Fruit fly (Drosophila melanogaster): ENCODE data around the gene CG6293.

The CG6293 gene

DNA sequence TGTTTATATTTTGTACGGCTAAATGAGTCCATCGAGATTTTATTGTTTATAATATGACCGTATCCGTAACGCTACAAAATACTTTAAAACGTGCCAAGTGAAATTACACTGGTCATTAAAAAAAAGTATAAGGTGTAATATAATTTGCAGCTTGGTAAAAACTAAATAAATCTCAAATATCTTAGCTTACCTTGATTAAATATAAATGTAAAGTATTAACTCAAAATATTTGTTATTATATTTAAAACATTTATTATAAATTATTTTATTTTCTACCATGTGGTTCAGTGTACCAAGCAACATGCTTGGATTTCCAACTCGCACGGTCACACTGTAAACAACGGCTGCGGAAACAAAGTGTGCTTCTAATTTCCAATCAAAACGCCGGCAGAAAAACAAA is 49.6 kb downstream of the CG6293 start, which contains the start of the genes Sirt6 and pont (continued):
- TF ChIP-seq ttk (GFP tag; IDR thresholded peaks at IDR 0.05) (no peak), Oli (tag; optimal IDR thresholded peaks at IDR 0.05) (peak; percentile 96), CG34224 (GFP tag; IDR thresholded peaks at IDR 0.05; ENCODE audit: partially characterized antibody) (no peak), fu2 (GFP tag; optimal IDR thresholded peaks at IDR 0.05) (no peak), CG7987 (GFP tag; optimal IDR thresholded peaks at IDR 0.05) (peak; percentile 63), pzg (GFP tag; optimal IDR thresholded peaks at IDR 0.05) (peak; percentile 38), CG1603 (tag; optimal IDR thresholded peaks at IDR 0.05) (peak; percentile 41), tap (tag; optimal IDR thresholded peaks at IDR 0.05) (peak; percentile 95), pum (GFP tag; optimal IDR thresholded peaks at IDR 0.05) (peak; percentile 56), chm (GFP tag; IDR thresholded peaks at IDR 0.05) (no peak), CG6765 (GFP tag; optimal IDR thresholded peaks at IDR 0.05) (peak; percentile 81), Side (GFP tag; optimal IDR thresholded peaks at IDR 0.05) (peak; percentile 31), ERR (GFP tag; optimal IDR thresholded peaks at IDR 0.05) (peak; percentile 5), sc (optimal IDR thresholded peaks at IDR 0.05) (no peak), sc (GFP tag; optimal IDR thresholded peaks at IDR 0.05) (peak; percentile 88), lilli (GFP tag; optimal IDR thresholded peaks at IDR 0.05) (peak; percentile 83), CG8281 (tag; optimal IDR thresholded peaks at IDR 0.05) (peak; percentile 85), slp2 (GFP tag; optimal IDR thresholded peaks at IDR 0.05) (no peak), CG6175 (GFP tag; IDR thresholded peaks at IDR 0.05) (no peak), fd102C (GFP tag; optimal IDR thresholded peaks at IDR 0.05) (peak; percentile 62), Atf3 (GFP tag; optimal IDR thresholded peaks at IDR 0.05) (peak; percentile 40), Chrac-16 (GFP tag; optimal IDR thresholded peaks at IDR 0.05) (peak; percentile 92), gsb-n (tag; optimal IDR thresholded peaks at IDR 0.05) (peak; percentile 99), CG11560 (tag; IDR thresholded peaks at IDR 0.05) (no peak), HLH54F (GFP tag; optimal IDR thresholded peaks at IDR 0.05) (peak; percentile 55), CG4328 (GFP tag; optimal IDR thresholded peaks at IDR 0.05) (peak; percentile 33), ap (GFP tag; IDR thresholded peaks at IDR 0.05) (no peak), ash1 (GFP tag; optimal IDR thresholded peaks at IDR 0.05) (peak; percentile 7), CG15696 (tag; optimal IDR thresholded peaks at IDR 0.05) (peak; percentile 94), peb (GFP tag; IDR thresholded peaks at IDR 0.05) (no peak), CG14014 (GFP tag; IDR thresholded peaks at IDR 0.05) (no peak), CG6683 (GFP tag; optimal IDR thresholded peaks at IDR 0.05) (peak; percentile 84), CG4404 (GFP tag; IDR thresholded peaks at IDR 0.05) (no peak), crol (GFP tag; IDR thresholded peaks at IDR 0.05) (no peak), Asciz (GFP tag; optimal IDR thresholded peaks at IDR 0.05) (peak; percentile 92), tin (GFP tag; optimal IDR thresholded peaks at IDR 0.05) (peak; percentile 91), ken (GFP tag; IDR thresholded peaks at IDR 0.05) (no peak), MTF-1 (GFP tag; optimal IDR thresholded peaks at IDR 0.05; ENCODE audit: borderline replicate concordance) (peak; percentile 76), pb (GFP tag; optimal IDR thresholded peaks at IDR 0.05) (no peak), CG11093 (GFP tag; IDR thresholded peaks at IDR 0.05) (peak; percentile 95), Gug (GFP tag; IDR thresholded peaks at IDR 0.05) (peak; percentile 82), Spps (tag; optimal IDR thresholded peaks at IDR 0.05) (peak; percentile 95), fd64A (GFP tag; optimal IDR thresholded peaks at IDR 0.05) (no peak), CG5180 (GFP tag; optimal IDR thresholded peaks at IDR 0.05) (peak; percentile 66), CG14710 (tag; optimal IDR thresholded peaks at IDR 0.05) (peak; percentile 99), BEAF-32 (GFP tag; optimal IDR thresholded peaks at IDR 0.05) (peak; percentile 26), CG4424 (GFP tag; optimal IDR thresholded peaks at IDR 0.05) (peak; percentile 93), CG8924 (tag; optimal IDR thresholded peaks at IDR 0.05) (peak; percentile 98), cg (GFP tag; optimal IDR thresholded peaks at IDR 0.05) (no peak), run (tag; optimal IDR thresholded peaks at IDR 0.05) (peak; percentile 86), chn (GFP tag; optimal IDR thresholded peaks at IDR 0.05) (peak; percentile 48), hth (optimal IDR thresholded peaks at IDR 0.05) (no peak)

Data from whole organism, embryonic.